Worm (Caenorhabditis elegans) whole organism, late embryonic: ENCODE measurements around the gene T08B6.1.

Experiments used
- ceh-30 ChIP-seq: fragments of 150-350 bp; optimal IDR thresholded peaks from 2 replicates; lab custom pipeline; 2014; ENCODE audit warnings: missing biosample characterization, missing genetic modification characterization
- nhr-232 ChIP-seq: sonication (generic microtip); optimal IDR thresholded peaks from 2 replicates; lab custom pipeline; 2016; ENCODE audit warnings: missing genetic modification characterization, missing compliant biosample characterization
- pha-4 ChIP-seq: fragments of 150-350 bp; optimal IDR thresholded peaks from 2 replicates; lab custom pipeline; 2018; ENCODE audit warnings: missing biosample characterization, missing genetic modification reagents, missing genetic modification characterization
- pros-1 ChIP-seq: fragments of 150-350 bp; optimal IDR thresholded peaks from 2 replicates; lab custom pipeline; 2014; ENCODE audit warnings: missing biosample characterization, missing genetic modification reagents, missing genetic modification characterization

The T08B6.1 gene

DNA sequence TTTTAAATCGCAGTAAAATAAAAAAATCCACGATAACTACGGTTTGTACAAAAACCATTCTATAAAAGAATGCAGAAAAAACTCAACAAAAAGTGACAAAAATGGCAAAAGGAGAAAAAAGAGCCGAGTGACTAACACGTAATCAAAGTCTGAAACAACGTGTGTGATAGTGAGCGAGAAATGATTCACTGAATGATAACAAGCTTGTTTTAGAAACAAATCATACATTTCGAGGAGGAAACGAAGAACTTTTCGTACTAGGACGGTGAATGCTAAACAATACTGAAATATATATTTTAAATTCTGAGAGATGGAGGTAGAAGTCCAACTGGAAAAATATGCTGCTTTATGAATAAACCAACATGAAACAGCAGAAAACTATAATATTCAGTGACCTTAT is 45.1 kb downstream of the T08B6.1 start:
- TF ChIP-seq nhr-232, result no peak
- TF ChIP-seq pha-4 (tag; lab: Kevin White, UChicago), result no peak
- TF ChIP-seq ceh-30 (tag; lab: Kevin White, UChicago), result no peak
- TF ChIP-seq pros-1 (tag; lab: Kevin White, UChicago), result no peak
- TF ChIP-seq, all 69 proteins: peak for 0
